Fruit fly (Drosophila melanogaster) whole organism, embryonic: ENCODE results near the gene Hn.
A peak's percentile ranks its signal among the peaks of the same experiment; 100 is the strongest.

Experiments used
- Atf6 ChIP-seq: fragments of 200-800 bp; sonication (Bioruptor generic); IDR thresholded peaks from 2 replicates; pipeline ENCODE4 v1.3.6; 2022; ENCODE audit warnings: missing biosample characterization, missing genetic modification characterization
- B-H2 ChIP-seq: fragments of 200-800 bp; sonication (Bioruptor generic); optimal IDR thresholded peaks from 2 replicates; lab custom pipeline; 2018; ENCODE audit warnings: missing biosample characterization, mild to moderate bottlenecking, missing genetic modification characterization
- CG11504 ChIP-seq: fragments of 200-800 bp; sonication (Bioruptor generic); optimal IDR thresholded peaks from 3 replicates; lab custom pipeline; 2019; ENCODE audit warnings: missing biosample characterization, mild to moderate bottlenecking, missing genetic modification characterization, moderate library complexity
- CG11723 ChIP-seq: fragments of 200-800 bp; sonication (Bioruptor generic); optimal IDR thresholded peaks from 2 replicates; lab custom pipeline; 2017; ENCODE audit warnings: missing biosample characterization, mild to moderate bottlenecking, missing genetic modification characterization
- CG12391 ChIP-seq: fragments of 200-800 bp; sonication (Bioruptor generic); optimal IDR thresholded peaks from 3 replicates; lab custom pipeline; 2018; ENCODE audit warnings: missing biosample characterization, mild to moderate bottlenecking, missing genetic modification characterization, moderate library complexity
- CG13296 ChIP-seq: fragments of 200-800 bp; sonication (Bioruptor generic); optimal IDR thresholded peaks from 3 replicates; lab custom pipeline; 2018; ENCODE audit warnings: missing biosample characterization, mild to moderate bottlenecking, missing genetic modification characterization
- CG17385 ChIP-seq: fragments of 200-800 bp; sonication (Bioruptor generic); optimal IDR thresholded peaks from 3 replicates; lab custom pipeline; 2018; ENCODE audit warnings: missing biosample characterization, mild to moderate bottlenecking, missing genetic modification characterization
- CG2199 ChIP-seq: fragments of 200-800 bp; sonication (Bioruptor generic); IDR thresholded peaks from 3 replicates; pipeline ENCODE4 v1.3.6; 2022; ENCODE audit warnings: missing biosample characterization, missing genetic modification characterization
- CG30431 ChIP-seq: fragments of 200-800 bp; sonication (Bioruptor generic); optimal IDR thresholded peaks from 2 replicates; lab custom pipeline; 2017; ENCODE audit warnings: missing biosample characterization, missing genetic modification characterization
- CG3065 ChIP-seq: fragments of 200-800 bp; sonication (Bioruptor generic); optimal IDR thresholded peaks from 2 replicates; lab custom pipeline; 2016; ENCODE audit warnings: missing biosample characterization, missing genetic modification characterization
- CG32532 ChIP-seq: fragments of 200-800 bp; sonication (Bioruptor generic); IDR thresholded peaks from 2 replicates; pipeline ENCODE4 v1.3.6; 2022; ENCODE audit warnings: missing biosample characterization, missing genetic modification characterization
- CG32772 ChIP-seq: fragments of 200-800 bp; sonication (Bioruptor generic); IDR thresholded peaks from 2 replicates; pipeline ENCODE4 v1.3.6; 2022; ENCODE audit warnings: missing biosample characterization, missing genetic modification characterization
- CG34376 ChIP-seq: fragments of 200-800 bp; sonication (Bioruptor generic); optimal IDR thresholded peaks from 2 replicates; lab custom pipeline; 2018; ENCODE audit warnings: missing biosample characterization, mild to moderate bottlenecking, missing genetic modification characterization
- CG3847 ChIP-seq: fragments of 200-800 bp; sonication (Bioruptor generic); IDR thresholded peaks from 2 replicates; pipeline ENCODE4 v1.3.6; 2022; ENCODE audit warnings: missing biosample characterization, missing genetic modification characterization
- CG5953 ChIP-seq: fragments of 200-800 bp; sonication (Bioruptor generic); IDR thresholded peaks from 2 replicates; pipeline ENCODE4 v1.3.6; 2022; ENCODE audit warnings: missing biosample characterization, missing genetic modification characterization
- CG7987 ChIP-seq: fragments of 200-800 bp; sonication (Bioruptor generic); optimal IDR thresholded peaks from 2 replicates; lab custom pipeline; 2018; ENCODE audit warnings: missing biosample characterization, mild to moderate bottlenecking, missing genetic modification characterization, moderate library complexity
- CG9609 ChIP-seq: fragments of 200-800 bp; sonication (Bioruptor generic); optimal IDR thresholded peaks from 3 replicates; lab custom pipeline; 2016; ENCODE audit warnings: missing biosample characterization, missing genetic modification characterization
- Dbx ChIP-seq: fragments of 200-800 bp; sonication (Bioruptor generic); IDR thresholded peaks from 3 replicates; pipeline ENCODE4 v1.3.6; 2022; ENCODE audit warnings: missing biosample characterization, missing genetic modification characterization
- Dek ChIP-seq: fragments of 200-800 bp; sonication (Bioruptor generic); optimal IDR thresholded peaks from 3 replicates; lab custom pipeline; 2019; ENCODE audit warnings: missing biosample characterization, mild to moderate bottlenecking, missing genetic modification characterization, moderate library complexity
- Fer2 ChIP-seq: fragments of 200-800 bp; sonication (Bioruptor generic); optimal IDR thresholded peaks from 2 replicates; lab custom pipeline; 2018; ENCODE audit warnings: missing biosample characterization, mild to moderate bottlenecking, missing genetic modification characterization, moderate library complexity
- HLH54F ChIP-seq: fragments of 200-800 bp; sonication (Bioruptor generic); optimal IDR thresholded peaks from 3 replicates; lab custom pipeline; 2016; ENCODE audit warnings: missing biosample characterization, missing genetic modification characterization
- Hsf ChIP-seq: fragments of 200-800 bp; sonication (Bioruptor generic); optimal IDR thresholded peaks from 3 replicates; lab custom pipeline; 2016; ENCODE audit warnings: missing biosample characterization, missing genetic modification characterization
- Lhr ChIP-seq: fragments of 200-800 bp; sonication (Bioruptor generic); optimal IDR thresholded peaks from 3 replicates; lab custom pipeline; 2017; ENCODE audit warnings: mild to moderate bottlenecking, missing biosample characterization, missing genetic modification reagents, missing genetic modification characterization
- Med ChIP-seq: fragments of 200-800 bp; sonication (Bioruptor generic); peaks from one replicate; lab custom pipeline; 2016; ENCODE audit warnings: missing biosample characterization, missing genetic modification characterization, mild to moderate bottlenecking, inconsistent platforms, moderate library complexity
- Mes4 ChIP-seq: fragments of 200-800 bp; sonication (Bioruptor generic); optimal IDR thresholded peaks from 2 replicates; lab custom pipeline; 2016; ENCODE audit warnings: missing biosample characterization, missing genetic modification characterization
- Nf-YA ChIP-seq: fragments of 200-800 bp; sonication (Bioruptor generic); IDR thresholded peaks from 2 replicates; pipeline ENCODE4 v1.3.6; 2022; ENCODE audit warnings: missing biosample characterization, missing genetic modification characterization
- Pdp1 ChIP-seq, 2 experiments: fragments of 200-800 bp; sonication (Bioruptor generic); optimal IDR thresholded peaks; 3 replicates each; lab custom pipeline; 2016; ENCODE audit warnings: missing biosample characterization in 2 of 2, missing genetic modification characterization in 2 of 2, mild to moderate bottlenecking in 1 of 2, moderate library complexity in 1 of 2
- bigmax ChIP-seq: fragments of 200-800 bp; sonication (Bioruptor generic); optimal IDR thresholded peaks from 2 replicates; lab custom pipeline; 2018; ENCODE audit warnings: missing biosample characterization, mild to moderate bottlenecking, missing genetic modification characterization
- cad ChIP-seq: fragments of >200 bp; optimal IDR thresholded peaks from 2 replicates; lab custom pipeline; 2017; ENCODE audit warnings: missing biosample characterization, missing genetic modification characterization
- cg ChIP-seq: fragments of 200-800 bp; sonication (Bioruptor generic); optimal IDR thresholded peaks from 3 replicates; lab custom pipeline; 2019; ENCODE audit warnings: missing biosample characterization, mild to moderate bottlenecking, missing genetic modification characterization, moderate library complexity
- chinmo ChIP-seq: fragments of 200-800 bp; sonication (Bioruptor generic); IDR thresholded peaks from 4 replicates; pipeline ENCODE4 v1.3.6; 2022; ENCODE audit warnings: missing biosample characterization, missing genetic modification characterization; ENCODE audit not compliant: partially characterized antibody
- corto ChIP-seq: fragments of 200-800 bp; sonication (Bioruptor generic); optimal IDR thresholded peaks from 2 replicates; lab custom pipeline; 2016; ENCODE audit warnings: missing biosample characterization, mild to moderate bottlenecking, missing genetic modification characterization, moderate library complexity
- crol ChIP-seq: fragments of 200-800 bp; sonication (Bioruptor generic); IDR thresholded peaks from 2 replicates; pipeline ENCODE4 v1.3.6; 2022; ENCODE audit warnings: missing biosample characterization, missing genetic modification characterization
- dmrt11E ChIP-seq: fragments of 200-800 bp; sonication (Bioruptor generic); optimal IDR thresholded peaks from 3 replicates; lab custom pipeline; 2018; ENCODE audit warnings: missing biosample characterization, mild to moderate bottlenecking, missing genetic modification characterization, moderate library complexity
- exex ChIP-seq: fragments of 200-800 bp; sonication (Bioruptor generic); optimal IDR thresholded peaks from 4 replicates; lab custom pipeline; 2018; ENCODE audit warnings: missing biosample characterization, mild to moderate bottlenecking, missing genetic modification characterization, moderate library complexity
- gcm ChIP-seq: fragments of 200-800 bp; sonication (Bioruptor generic); optimal IDR thresholded peaks from 2 replicates; lab custom pipeline; 2019; ENCODE audit warnings: missing biosample characterization, mild to moderate bottlenecking, missing genetic modification characterization, moderate library complexity
- gcm2 ChIP-seq: fragments of 200-800 bp; sonication (Bioruptor generic); optimal IDR thresholded peaks from 2 replicates; lab custom pipeline; 2016; ENCODE audit warnings: missing biosample characterization, missing genetic modification characterization
- gro ChIP-seq: fragments of 200-800 bp; sonication (Bioruptor generic); optimal IDR thresholded peaks from 2 replicates; lab custom pipeline; 2016; ENCODE audit warnings: missing biosample characterization, missing genetic modification characterization
- mirr ChIP-seq: fragments of 200-800 bp; sonication (Bioruptor generic); optimal IDR thresholded peaks from 3 replicates; lab custom pipeline; 2018; ENCODE audit warnings: missing biosample characterization, mild to moderate bottlenecking, missing genetic modification characterization
- pan ChIP-seq, 4 experiments: fragments of >200 bp in 3 of 4; fragments of 200-800 bp in 1 of 4; sonication (Bioruptor generic) in 1 of 4; optimal IDR thresholded peaks in 3 of 4; IDR thresholded peaks in 1 of 4; 2 replicates each; pipeline versions ENCODE4 v1.3.6 to Lab custom; 2017 to 2022; ENCODE audit warnings: missing biosample characterization in 2 of 4, missing genetic modification characterization in 2 of 4, mixed read lengths in 1 of 4
- scrt ChIP-seq: fragments of 200-800 bp; sonication (Bioruptor generic); optimal IDR thresholded peaks from 2 replicates; lab custom pipeline; 2018; ENCODE audit warnings: missing biosample characterization, mild to moderate bottlenecking, missing genetic modification characterization, moderate library complexity
- sens-2 ChIP-seq: fragments of 200-800 bp; sonication (Bioruptor generic); IDR thresholded peaks from 2 replicates; pipeline ENCODE4 v1.3.6; 2022; ENCODE audit warnings: missing biosample characterization, missing genetic modification characterization
- tll ChIP-seq, 2 experiments: fragments of 200-800 bp in 1 of 2; fragments of >200 bp in 1 of 2; sonication (Bioruptor generic) in 1 of 2; optimal IDR thresholded peaks; 2 replicates each; lab custom pipeline; 2017 to 2019; ENCODE audit warnings: missing biosample characterization in 2 of 2, missing genetic modification characterization in 2 of 2, mild to moderate bottlenecking in 1 of 2, moderate library complexity in 1 of 2
- unc-4 ChIP-seq: fragments of 200-800 bp; sonication (Bioruptor generic); IDR thresholded peaks from 2 replicates; pipeline ENCODE4 v1.3.6; 2022; ENCODE audit warnings: missing biosample characterization, missing genetic modification characterization; ENCODE audit not compliant: partially characterized antibody
- yki ChIP-seq: fragments of >200 bp; optimal IDR thresholded peaks from 3 replicates; lab custom pipeline; 2018

Hn gene

dm6 chr3L:7808491-7809162, 48.4 kb downstream of the Hn start (continued):
- TF ChIP-seq CG5953 (GFP tag; lab: Robert Waterston, UW), result 0 out of 2 replicates have a peak, but pooled peaks have one; percentile 26
- peak; percentile 67 for TF ChIP-seq scrt (GFP tag; lab: Kevin White, UChicago)
- TF ChIP-seq tll (GFP tag; optimal IDR thresholded peaks at IDR 0.05; lab: Kevin White, UChicago), result no peak
- TF ChIP-seq CG17385 (GFP tag; lab: Kevin White, UChicago), result peak; percentile 67
- TF ChIP-seq CG34376 (GFP tag; lab: Kevin White, UChicago), result peak; percentile 14
- peak; percentile 50 for TF ChIP-seq Med (GFP tag; lab: Kevin White, UChicago)
- no peak for TF ChIP-seq cad (GFP tag; lab: Kevin White, UChicago)
- peak; percentile 91 for TF ChIP-seq crol (GFP tag; lab: Robert Waterston, UW)

- TF ChIP-seq mirr (GFP tag; lab: Kevin White, UChicago) (peak; percentile 71), Hsf (GFP tag; lab: Kevin White, UChicago) (no peak), corto (GFP tag; lab: Kevin White, UChicago) (peak; percentile 75), CG2199 (no peak), CG3065 (GFP tag; lab: Kevin White, UChicago) (no peak), CG7987 (peak; percentile 52), bigmax (GFP tag; lab: Kevin White, UChicago) (no peak), CG11504 (peak; percentile 87), unc-4 (GFP tag; lab: Robert Waterston, UW) (peak; percentile 53), yki (peak; percentile 56), B-H2 (peak; percentile 24), Nf-YA (no peak), dmrt11E (tag; lab: Kevin White, UChicago) (no peak), CG3847 (no peak), Fer2 (tag; lab: Kevin White, UChicago) (no peak), sens-2 (GFP tag; lab: Robert Waterston, UW) (no peak), CG32772 (0 out of 2 replicates have a peak, but pooled peaks have one; percentile 15), Dbx (GFP tag; lab: Robert Waterston, UW) (peak; percentile 67; the same call in 2 of the 3 replicates), pan (optimal IDR thresholded peaks at IDR 0.05; lab: Kevin White, UChicago) (no peak), pan (GFP tag; optimal IDR thresholded peaks at IDR 0.05 in 1 of 2, IDR thresholded peaks at IDR 0.05 in 1 of 2) (no peak), CG32532 (GFP tag; lab: Robert Waterston, UW) (peak; percentile 62), gcm2 (GFP tag; lab: Kevin White, UChicago) (no peak), Mes4 (GFP tag; lab: Kevin White, UChicago) (no peak), CG13296 (GFP tag; lab: Kevin White, UChicago) (peak; percentile 56), Pdp1 (GFP tag; optimal IDR thresholded peaks at IDR 0.05; lab: Kevin White, UChicago) (peak in 1 of 2 experiments; percentile 100), exex (peak; percentile 4), cg (GFP tag; lab: Kevin White, UChicago) (peak; percentile 42), Dek (tag; lab: Kevin White, UChicago) (peak; percentile 15), CG9609 (GFP tag; lab: Kevin White, UChicago) (no peak), gro (GFP tag; lab: Kevin White, UChicago) (peak; percentile 68), Lhr (GFP tag; lab: Kevin White, UChicago) (no peak), Atf6 (GFP tag; lab: Robert Waterston, UW) (peak; percentile 61), cad (GFP tag; lab: Kevin White, UChicago) (no peak), CG11723 (GFP tag; lab: Kevin White, UChicago) (peak; percentile 2), CG12391 (tag; lab: Kevin White, UChicago) (peak; percentile 22), gcm (GFP tag; lab: Kevin White, UChicago) (no peak), chinmo (GFP tag; lab: Robert Waterston, UW) (peak; percentile 91), HLH54F (GFP tag; lab: Kevin White, UChicago) (peak; percentile 20), CG30431 (GFP tag; lab: Kevin White, UChicago) (no peak)
These were observed 49.2 kb downstream of the Hn start, which contains the start of gene CG32369 for dm6 chr3L:7809289-7810099. Gene CG32369, minus strand, starts transcription at chr3L:7809825.
